Comparison of ENCODE assay signal across 2 worm cellular contexts in genomic region chrV:4488989-4489388, ce11.
TF ChIP-seq lines count a peak whose summit lies in the region.

No protein-coding gene starts in this region.

TF ChIP-seq in whole organism, late embryonic, 69 proteins besides CTCF, POLR2A, EP300 and RAD21:
- peak; percentile 56 for TF ChIP-seq unc-55 (GFP tag; optimal IDR thresholded peaks at IDR 0.05; lab: Kevin White, UChicago)
- TF ChIP-seq elt-2 (tag; optimal IDR thresholded peaks at IDR 0.05; lab: Kevin White, UChicago): no peak

TF ChIP-seq in whole organism, mixed stage, embryonic, 35 proteins besides CTCF, POLR2A, EP300 and RAD21:
- TF ChIP-seq nhr-2 (tag; optimal IDR thresholded peaks at IDR 0.05; lab: Kevin White, UChicago) (peak; percentile 75), unc-120 (tag; optimal IDR thresholded peaks at IDR 0.05; lab: Kevin White, UChicago; ENCODE audit: poor library complexity, severe bottlenecking) (no peak), sem-2 (GFP tag; optimal IDR thresholded peaks at IDR 0.05; lab: Kevin White, UChicago) (no peak), lsy-2 (tag; optimal IDR thresholded peaks at IDR 0.05; lab: Kevin White, UChicago) (no peak), tbx-8 (GFP tag; optimal IDR thresholded peaks at IDR 0.05; lab: Kevin White, UChicago) (no peak), cnd-1 (tag; optimal IDR thresholded peaks at IDR 0.05; lab: Kevin White, UChicago) (no peak), snpc-4 (tag; optimal IDR thresholded peaks at IDR 0.05; lab: Kevin White, UChicago) (no peak), ceh-39 (tag; optimal IDR thresholded peaks at IDR 0.05; lab: Kevin White, UChicago) (no peak), elt-1 (tag; optimal IDR thresholded peaks at IDR 0.05; lab: Kevin White, UChicago; ENCODE audit: borderline replicate concordance, insufficient read depth) (peak; percentile 71), mep-1 (tag; optimal IDR thresholded peaks at IDR 0.05; lab: Kevin White, UChicago) (no peak), zip-8 (tag; optimal IDR thresholded peaks at IDR 0.05; lab: Kevin White, UChicago) (peak; percentile 58), unc-39 (tag; optimal IDR thresholded peaks at IDR 0.05; lab: Kevin White, UChicago) (no peak), bed-3 (GFP tag; optimal IDR thresholded peaks at IDR 0.05; lab: Kevin White, UChicago) (no peak), ham-2 (GFP tag; optimal IDR thresholded peaks at IDR 0.05; lab: Kevin White, UChicago) (no peak), nhr-12 (tag; optimal IDR thresholded peaks at IDR 0.05; lab: Kevin White, UChicago) (no peak), unc-62 (GFP tag; optimal IDR thresholded peaks at IDR 0.05; lab: Kevin White, UChicago) (peak; percentile 80), elt-3 (tag; optimal IDR thresholded peaks at IDR 0.05; lab: Kevin White, UChicago) (no peak), ceh-43 (GFP tag; optimal IDR thresholded peaks at IDR 0.05; lab: Kevin White, UChicago) (no peak), sptf-1 (tag; optimal IDR thresholded peaks at IDR 0.05; lab: Kevin White, UChicago) (no peak), flh-1 (GFP tag; optimal IDR thresholded peaks at IDR 0.05; lab: Kevin White, UChicago) (no peak), blmp-1 (tag; optimal IDR thresholded peaks at IDR 0.05; lab: Kevin White, UChicago) (no peak), mab-5 (tag; optimal IDR thresholded peaks at IDR 0.05; lab: Kevin White, UChicago) (no peak), drap-1 (GFP tag; optimal IDR thresholded peaks at IDR 0.05; lab: Kevin White, UChicago) (no peak), lin-13 (tag; optimal IDR thresholded peaks at IDR 0.05; lab: Kevin White, UChicago) (no peak), hlh-1 (tag; optimal IDR thresholded peaks at IDR 0.05; lab: Kevin White, UChicago) (peak; percentile 28), nhr-237 (tag; optimal IDR thresholded peaks at IDR 0.05; lab: Kevin White, UChicago) (no peak)
